Worm (Caenorhabditis elegans) whole organism, L3 larva: Measurements from ENCODE around the gene C01G6.2.
A peak's percentile ranks its signal among the peaks of the same experiment; 100 is the strongest.

Source experiments
- R02D3.7 ChIP-seq: fragments of 150-350 bp; optimal IDR thresholded peaks from 2 replicates; lab custom pipeline; 2014; ENCODE audit warnings: missing biosample characterization, missing genetic modification characterization
- ZK546.5 ChIP-seq: sonication (generic microtip); optimal IDR thresholded peaks from 2 replicates; lab custom pipeline; 2017; ENCODE audit warnings: missing biosample characterization, missing genetic modification characterization
- aly-2 ChIP-seq: fragments of 150-350 bp; optimal IDR thresholded peaks from 2 replicates; lab custom pipeline; 2014; ENCODE audit warnings: missing biosample characterization, missing genetic modification characterization
- ama-1 ChIP-seq: fragments of 150-350 bp; optimal IDR thresholded peaks from 2 replicates; lab custom pipeline; 2018
- ceh-16 ChIP-seq: sonication (generic microtip); optimal IDR thresholded peaks from 2 replicates; lab custom pipeline; 2017; ENCODE audit warnings: missing biosample characterization, missing genetic modification characterization
- ceh-28 ChIP-seq: fragments of 150-350 bp; optimal IDR thresholded peaks from 2 replicates; lab custom pipeline; 2014; ENCODE audit warnings: missing biosample characterization, missing genetic modification reagents, missing genetic modification characterization
- ceh-82 ChIP-seq: fragments of 150-350 bp; optimal IDR thresholded peaks from 2 replicates; lab custom pipeline; 2014; ENCODE audit warnings: missing biosample characterization, missing genetic modification characterization
- daf-12 ChIP-seq: fragments of 150-350 bp; optimal IDR thresholded peaks from 2 replicates; lab custom pipeline; 2014; ENCODE audit warnings: missing biosample characterization, missing genetic modification reagents, missing genetic modification characterization
- egl-5 ChIP-seq: fragments of 150-350 bp; optimal IDR thresholded peaks from 2 replicates; lab custom pipeline; 2017; ENCODE audit warnings: missing biosample characterization, missing genetic modification reagents, missing genetic modification characterization, inconsistent platforms
- eor-1 ChIP-seq, 2 experiments: fragments of 150-350 bp; optimal IDR thresholded peaks; 2 replicates each; lab custom pipeline; 2014 to 2018; ENCODE audit warnings: missing biosample characterization in 2 of 2, missing genetic modification characterization in 2 of 2
- fkh-10 ChIP-seq: sonication (generic microtip); optimal IDR thresholded peaks from 2 replicates; lab custom pipeline; 2017; ENCODE audit warnings: missing biosample characterization, missing genetic modification reagents, missing genetic modification characterization
- fkh-2 ChIP-seq: fragments of 150-350 bp; optimal IDR thresholded peaks from 2 replicates; lab custom pipeline; 2014; ENCODE audit warnings: missing biosample characterization, missing genetic modification reagents, missing genetic modification characterization
- hmg-11 ChIP-seq: sonication (generic microtip); optimal IDR thresholded peaks from 2 replicates; lab custom pipeline; 2016; ENCODE audit warnings: missing genetic modification characterization, missing compliant biosample characterization
- jun-1 ChIP-seq: fragments of 150-350 bp; optimal IDR thresholded peaks from 2 replicates; lab custom pipeline; 2014; ENCODE audit warnings: missing biosample characterization, missing genetic modification reagents, missing genetic modification characterization
- lin-39 ChIP-seq: fragments of 150-350 bp; optimal IDR thresholded peaks from 2 replicates; lab custom pipeline; 2018; ENCODE audit warnings: missing biosample characterization, missing genetic modification reagents, missing genetic modification characterization
- lsy-12 ChIP-seq: sonication (generic microtip); optimal IDR thresholded peaks from 2 replicates; lab custom pipeline; 2016; ENCODE audit warnings: mild to moderate bottlenecking, missing genetic modification characterization, missing compliant biosample characterization
- mml-1 ChIP-seq: fragments of 150-350 bp; sonication (generic microtip); optimal IDR thresholded peaks from 3 replicates; lab custom pipeline; 2014; ENCODE audit warnings: missing biosample characterization, missing genetic modification characterization
- nfya-1 ChIP-seq: sonication (generic microtip); optimal IDR thresholded peaks from 2 replicates; lab custom pipeline; 2017; ENCODE audit warnings: missing genetic modification characterization, mild to moderate bottlenecking, missing compliant biosample characterization, antibody characterized with exemption, moderate library complexity; ENCODE audit not compliant: insufficient read depth
- nhr-12 ChIP-seq: fragments of 150-350 bp; optimal IDR thresholded peaks from 2 replicates; lab custom pipeline; 2014; ENCODE audit warnings: missing biosample characterization, missing genetic modification characterization
- nhr-25 ChIP-seq: sonication (generic microtip); optimal IDR thresholded peaks from 2 replicates; lab custom pipeline; 2017; ENCODE audit warnings: missing biosample characterization, missing genetic modification characterization
- nhr-67 ChIP-seq: fragments of 150-350 bp; optimal IDR thresholded peaks from 2 replicates; lab custom pipeline; 2014; ENCODE audit warnings: missing biosample characterization, missing genetic modification characterization
- nhr-77 ChIP-seq: fragments of 150-350 bp; optimal IDR thresholded peaks from 2 replicates; lab custom pipeline; 2014; ENCODE audit warnings: missing biosample characterization, missing genetic modification characterization
- pha-4 ChIP-seq: fragments of 150-350 bp; optimal IDR thresholded peaks from 2 replicates; lab custom pipeline; 2014; ENCODE audit warnings: missing biosample characterization, missing genetic modification reagents, missing genetic modification characterization
- pqm-1 ChIP-seq: fragments of 150-350 bp; optimal IDR thresholded peaks from 2 replicates; lab custom pipeline; 2017; ENCODE audit warnings: missing biosample characterization, missing genetic modification characterization, inconsistent platforms
- sea-2 ChIP-seq: fragments of 150-350 bp; sonication (generic microtip); optimal IDR thresholded peaks from 4 replicates; lab custom pipeline; 2014; ENCODE audit warnings: missing biosample characterization, missing genetic modification reagents, missing genetic modification characterization
- skn-1 ChIP-seq: fragments of 150-350 bp; optimal IDR thresholded peaks from 2 replicates; lab custom pipeline; 2014; ENCODE audit warnings: missing biosample characterization, missing genetic modification characterization
- snpc-4 ChIP-seq: fragments of 150-350 bp; optimal IDR thresholded peaks from 2 replicates; lab custom pipeline; 2014; ENCODE audit warnings: missing biosample characterization, missing genetic modification characterization
- unc-39 ChIP-seq: sonication (generic microtip); optimal IDR thresholded peaks from 4 replicates; lab custom pipeline; 2017; ENCODE audit warnings: missing biosample characterization, missing genetic modification characterization
- unc-62 ChIP-seq: fragments of 150-350 bp; sonication (generic microtip); optimal IDR thresholded peaks from 4 replicates; lab custom pipeline; 2014; ENCODE audit warnings: missing biosample characterization, missing genetic modification reagents, missing genetic modification characterization
- ztf-11 ChIP-seq: fragments of 150-350 bp; optimal IDR thresholded peaks from 2 replicates; lab custom pipeline; 2014; ENCODE audit warnings: missing biosample characterization, missing genetic modification characterization

C01G6.2 gene

ce11 chrII:9310794-9311193 is 43.9 kb downstream of the C01G6.2 start:
- TF ChIP-seq skn-1, result no peak
- TF ChIP-seq nhr-77 (tag; lab: Kevin White, UChicago), result no peak
- no peak for TF ChIP-seq nhr-25 (tag; lab: Kevin White, UChicago)
- TF ChIP-seq ama-1, result no peak
- TF ChIP-seq eor-1 (tag; optimal IDR thresholded peaks at IDR 0.05; lab: Kevin White, UChicago), result no peak
- TF ChIP-seq pha-4, result no peak
- no peak for TF ChIP-seq ceh-82 (tag; lab: Kevin White, UChicago)
- TF ChIP-seq aly-2 (tag; lab: Kevin White, UChicago), result no peak
- TF ChIP-seq snpc-4 (tag; lab: Kevin White, UChicago), result no peak
- no peak for TF ChIP-seq hmg-11 (tag; lab: Kevin White, UChicago)

ce11 chrII:9311702-9312101 is 44.8 kb downstream of the C01G6.2 start:
- TF ChIP-seq nhr-12 (no peak), ztf-11 (tag; lab: Kevin White, UChicago) (no peak), sea-2 (GFP tag; lab: Kevin White, UChicago) (peak; percentile 2), snpc-4 (tag; lab: Kevin White, UChicago) (no peak), skn-1 (no peak), fkh-2 (tag; lab: Kevin White, UChicago) (no peak), unc-39 (tag; lab: Kevin White, UChicago) (no peak), mml-1 (tag; lab: Kevin White, UChicago) (no peak), R02D3.7 (tag; lab: Kevin White, UChicago) (no peak), jun-1 (tag; lab: Kevin White, UChicago) (no peak), fkh-10 (GFP tag; lab: Kevin White, UChicago) (peak; percentile 96), nfya-1 (tag; lab: Kevin White, UChicago) (peak; percentile 9)
- TF ChIP-seq, all 47 proteins: peak for 3

DNA sequence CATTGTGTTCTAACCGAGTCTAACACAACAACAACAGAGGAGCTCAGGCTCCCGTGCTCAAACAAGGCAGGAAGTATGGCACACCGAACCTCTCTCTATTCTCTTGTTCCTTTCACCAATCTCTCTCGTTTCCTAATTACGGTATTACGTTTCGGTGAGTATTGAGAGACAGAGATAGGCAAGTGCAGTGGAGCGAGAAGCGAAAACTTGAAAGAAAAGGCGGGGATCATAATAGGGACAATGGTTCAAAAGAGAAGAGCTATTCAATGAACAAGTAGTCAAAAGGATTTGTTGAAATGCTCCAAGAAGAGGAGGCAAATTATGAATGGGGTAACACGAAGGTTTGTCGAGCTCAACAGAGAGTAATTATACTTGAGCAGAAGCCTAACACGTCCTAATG is 46.5 kb downstream of the C01G6.2 start:
- TF ChIP-seq hmg-11 (tag; lab: Kevin White, UChicago) (no peak), daf-12 (tag; lab: Kevin White, UChicago) (no peak), nhr-25 (tag; lab: Kevin White, UChicago) (no peak), mml-1 (tag; lab: Kevin White, UChicago) (no peak), ceh-82 (tag; lab: Kevin White, UChicago) (no peak)

DNA sequence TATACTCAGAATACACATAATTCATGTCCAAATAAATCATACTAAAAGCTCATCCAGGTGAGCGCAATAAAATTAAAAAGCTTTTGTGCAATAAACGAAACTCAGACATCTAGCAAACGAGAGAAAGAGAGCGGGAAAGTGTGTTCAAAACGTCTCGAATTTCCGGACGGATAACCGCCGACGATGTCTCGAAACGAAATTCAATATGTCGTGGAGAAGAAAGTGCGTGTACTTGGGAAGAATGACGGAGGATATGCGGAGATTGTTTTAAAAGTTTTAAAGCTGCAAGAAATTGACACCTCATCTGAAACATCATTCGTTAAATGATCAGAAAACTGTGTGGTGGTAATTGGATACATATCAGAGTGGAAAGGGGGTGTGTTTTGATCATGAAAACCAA is 47.9 kb downstream of the C01G6.2 start:
- TF ChIP-seq ceh-16 (no peak), ztf-11 (tag; lab: Kevin White, UChicago) (no peak), jun-1 (tag; lab: Kevin White, UChicago) (no peak), skn-1 (no peak), lin-39 (tag; lab: Kevin White, UChicago) (no peak), pqm-1 (tag; lab: Kevin White, UChicago) (no peak), lsy-12 (tag; lab: Kevin White, UChicago) (no peak), nhr-77 (tag; lab: Kevin White, UChicago) (no peak), sea-2 (GFP tag; lab: Kevin White, UChicago) (no peak)

DNA sequence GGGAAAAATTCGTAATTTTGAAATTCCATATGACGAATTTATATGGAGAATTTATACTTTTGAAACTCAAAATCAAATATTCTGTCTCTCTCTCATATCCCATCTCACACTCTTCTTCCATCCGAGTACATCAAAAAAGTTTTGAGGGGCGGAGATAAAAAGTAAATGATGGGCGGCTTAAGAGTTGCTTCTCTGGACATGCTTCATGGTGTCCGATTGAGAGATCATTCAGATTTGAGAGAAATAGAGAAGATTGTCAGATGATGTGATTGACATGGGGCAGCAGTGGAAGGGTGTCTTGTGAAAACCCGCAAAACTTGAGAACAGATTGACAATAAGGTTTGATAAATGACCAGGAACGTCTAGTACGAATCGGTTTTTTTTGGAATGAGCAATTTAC is 48.8 kb downstream of the C01G6.2 start:
- TF ChIP-seq unc-39 (tag; lab: Kevin White, UChicago) (no peak), jun-1 (tag; lab: Kevin White, UChicago) (no peak), ZK546.5 (tag; lab: Kevin White, UChicago) (no peak), R02D3.7 (tag; lab: Kevin White, UChicago) (no peak), nfya-1 (tag; lab: Kevin White, UChicago) (peak; percentile 1), unc-62 (peak; percentile 59), egl-5 (tag; lab: Kevin White, UChicago) (no peak), lin-39 (tag; lab: Kevin White, UChicago) (no peak), fkh-10 (GFP tag; lab: Kevin White, UChicago) (no peak), pha-4 (no peak)

- TF ChIP-seq nhr-67 (tag; lab: Kevin White, UChicago), result no peak
- TF ChIP-seq nhr-25 (tag; lab: Kevin White, UChicago), result no peak
- TF ChIP-seq mml-1 (tag; lab: Kevin White, UChicago), result no peak
- TF ChIP-seq ceh-28 (tag; lab: Kevin White, UChicago), result no peak
These were observed 49.9 kb downstream of the C01G6.2 start for ce11 chrII:9316801-9317200.
